Worm (Caenorhabditis elegans): ENCODE data around the gene T28A11.18.
A peak's percentile ranks its signal among the peaks of the same experiment; 100 is the strongest.

The T28A11.18 gene

DNA sequence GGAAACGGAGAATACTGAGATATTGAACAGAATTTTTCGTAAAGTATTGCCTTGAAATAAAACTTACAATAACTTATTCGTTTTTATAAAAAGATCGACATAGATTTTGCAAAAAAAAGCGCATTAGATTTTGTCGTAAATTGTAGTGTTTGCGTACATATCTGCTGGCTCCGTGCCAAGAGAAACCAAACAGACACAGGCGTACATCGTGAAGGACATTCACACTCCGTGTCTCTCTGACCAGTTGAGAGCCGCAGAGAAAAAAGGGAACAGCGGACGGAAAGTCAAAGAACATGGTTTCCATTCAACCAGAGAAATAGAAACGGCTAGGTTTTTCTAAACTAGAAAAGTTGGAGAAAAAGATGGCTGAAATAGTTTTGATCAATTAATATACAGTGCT, 47.5 kb upstream of the T28A11.18 start, which contains the start of gene arrd-19 (continued):
- TF ChIP-seq repo-1 (tag; optimal IDR thresholded peaks at IDR 0.05) (no peak), akir-1 (GFP tag; optimal IDR thresholded peaks at IDR 0.05) (no peak), mcd-1 (GFP tag; IDR thresholded peaks at IDR 0.05) (no peak; the same call in 1 of the 2 replicates), ztf-3 (GFP tag; optimal IDR thresholded peaks at IDR 0.05) (no peak), rec-8 (tag; optimal IDR thresholded peaks at IDR 0.05) (no peak), aptf-3 (GFP tag; IDR thresholded peaks at IDR 0.05) (no peak), zim-3 (tag; optimal IDR thresholded peaks at IDR 0.05) (no peak), hsf-1 (GFP tag; IDR thresholded peaks at IDR 0.05) (no peak), ztf-26 (tag; optimal IDR thresholded peaks at IDR 0.05) (peak; percentile 21), snpc-1.3 (tag; optimal IDR thresholded peaks at IDR 0.05; ENCODE audit: insufficient read depth) (no peak), ceh-40 (GFP tag; IDR thresholded peaks at IDR 0.05) (no peak), die-1 (tag; optimal IDR thresholded peaks at IDR 0.05) (no peak), ceh-100 (GFP tag; IDR thresholded peaks at IDR 0.05) (peak; percentile 48; the same call in 1 of the 2 replicates), cebp-1 (GFP tag; IDR thresholded peaks at IDR 0.05) (peak; percentile 47; the same call in 1 of the 2 replicates), cebp-1 (tag; optimal IDR thresholded peaks at IDR 0.05) (no peak), nfya-2 (GFP tag; IDR thresholded peaks at IDR 0.05) (no peak), him-1 (tag; optimal IDR thresholded peaks at IDR 0.05) (no peak), Y56A3A.18 (GFP tag; IDR thresholded peaks at IDR 0.05) (peak; percentile 51; the same call in 1 of the 2 replicates), fkh-3 (tag; optimal IDR thresholded peaks at IDR 0.05) (no peak), hmg-20 (GFP tag; IDR thresholded peaks at IDR 0.05) (peak; percentile 52; the same call in 1 of the 2 replicates), F33H1.4 (GFP tag; IDR thresholded peaks at IDR 0.05) (no peak), D2030.7 (GFP tag; IDR thresholded peaks at IDR 0.05) (no peak), cebp-2 (GFP tag; IDR thresholded peaks at IDR 0.05) (no peak), xnd-1 (tag; optimal IDR thresholded peaks at IDR 0.05) (no peak), aptf-2 (GFP tag; conservative IDR thresholded peaks at IDR 0.05) (no peak), ama-1 (optimal IDR thresholded peaks at IDR 0.05) (no peak), ama-1 (GFP tag; optimal IDR thresholded peaks at IDR 0.05) (no peak), F57A8.1 (GFP tag; optimal IDR thresholded peaks at IDR 0.05) (no peak), bed-1 (GFP tag; IDR thresholded peaks at IDR 0.05) (no peak), ceh-27 (GFP tag; optimal IDR thresholded peaks at IDR 0.05) (peak; percentile 63), ztf-22 (GFP tag; optimal IDR thresholded peaks at IDR 0.05) (no peak), lsy-27 (tag; optimal IDR thresholded peaks at IDR 0.05; ENCODE audit: borderline replicate concordance, insufficient read depth) (no peak), sdz-38 (tag; optimal IDR thresholded peaks at IDR 0.05) (no peak), tlf-1 (GFP tag; optimal IDR thresholded peaks at IDR 0.05) (no peak), K11D2.4 (GFP tag; IDR thresholded peaks at IDR 0.05) (no peak), mel-28 (tag; optimal IDR thresholded peaks at IDR 0.05; ENCODE audit: borderline replicate concordance) (no peak), Y79H2A.3 (GFP tag; conservative IDR thresholded peaks at IDR 0.05) (no peak), madf-10 (tag; optimal IDR thresholded peaks at IDR 0.05) (no peak), F52B5.7 (tag; optimal IDR thresholded peaks at IDR 0.05) (no peak), rcor-1 (GFP tag; IDR thresholded peaks at IDR 0.05) (peak; percentile 49; the same call in 1 of the 2 replicates), Y53G8AR.9 (GFP tag; conservative IDR thresholded peaks at IDR 0.05) (peak; percentile 47; the same call in 1 of the 2 replicates), pbrm-1 (GFP tag; IDR thresholded peaks at IDR 0.05) (peak; percentile 66; the same call in 1 of the 2 replicates), somi-1 (GFP tag; optimal IDR thresholded peaks at IDR 0.05) (no peak)

Measured in whole organism, young adult.